Worm (Caenorhabditis elegans): ENCODE measurements around the gene rnp-7.

Gene rnp-7

ce11 chrIII:7179538-7180301, 18.8 kb upstream of the rnp-7 start, which contains the start of the genes rps-14 and rpl-36:
Gene rps-14, minus strand, starts transcription at chrIII:7179588.
Gene rpl-36, plus strand, starts transcription at chrIII:7180251.
- TF ChIP-seq lin-39 (tag; optimal IDR thresholded peaks at IDR 0.05) (peak; percentile 62), hlh-17 (GFP tag; optimal IDR thresholded peaks at IDR 0.05; ENCODE audit: borderline replicate concordance) (no peak), zag-1 (tag; optimal IDR thresholded peaks at IDR 0.05) (peak; percentile 51), elt-2 (tag; optimal IDR thresholded peaks at IDR 0.05) (peak; percentile 44), snu-23 (GFP tag; optimal IDR thresholded peaks at IDR 0.05) (peak; percentile 95), ets-5 (GFP tag; IDR thresholded peaks at IDR 0.05) (no peak), mef-2 (tag; optimal IDR thresholded peaks at IDR 0.05) (peak; percentile 27), nhr-90 (tag; optimal IDR thresholded peaks at IDR 0.05; ENCODE audit: poor library complexity) (peak; percentile 92), Y116A8C.19 (tag; optimal IDR thresholded peaks at IDR 0.05; ENCODE audit: borderline replicate concordance) (no peak), egl-13 (tag; optimal IDR thresholded peaks at IDR 0.05) (peak; percentile 71), rnt-1 (tag; optimal IDR thresholded peaks at IDR 0.05) (peak; percentile 90), fkh-4 (tag; optimal IDR thresholded peaks at IDR 0.05; ENCODE audit: borderline replicate concordance) (peak; percentile 40), unc-86 (tag; optimal IDR thresholded peaks at IDR 0.05) (peak; percentile 80), vab-15 (tag; optimal IDR thresholded peaks at IDR 0.05) (peak; percentile 5), ceh-88 (GFP tag; IDR thresholded peaks at IDR 0.05) (peak; percentile 68), ztf-11 (tag; optimal IDR thresholded peaks at IDR 0.05) (peak in 1 of 2 experiments; percentile 75), tlp-1 (tag; optimal IDR thresholded peaks at IDR 0.05) (no peak), skn-1 (tag; optimal IDR thresholded peaks at IDR 0.05) (peak; percentile 94), tbx-2 (tag; optimal IDR thresholded peaks at IDR 0.05) (peak; percentile 87), nhr-76 (tag; optimal IDR thresholded peaks at IDR 0.05) (no peak), ces-1 (GFP tag; optimal IDR thresholded peaks at IDR 0.05) (no peak), aly-2 (tag; optimal IDR thresholded peaks at IDR 0.05) (peak; percentile 47), pqm-1 (tag; optimal IDR thresholded peaks at IDR 0.05) (no peak), nhr-237 (tag; optimal IDR thresholded peaks at IDR 0.05) (peak; percentile 74), sptf-1 (tag; optimal IDR thresholded peaks at IDR 0.05) (no peak), sup-37 (GFP tag; optimal IDR thresholded peaks at IDR 0.05) (no peak), xbp-1 (tag; optimal IDR thresholded peaks at IDR 0.05) (peak; percentile 94), nhr-71 (tag; optimal IDR thresholded peaks at IDR 0.05) (peak; percentile 93), nhr-84 (tag; optimal IDR thresholded peaks at IDR 0.05) (no peak), lin-14 (GFP tag; optimal IDR thresholded peaks at IDR 0.05) (peak; percentile 92), pax-3 (tag; optimal IDR thresholded peaks at IDR 0.05) (peak; percentile 72), grh-1 (GFP tag; IDR thresholded peaks at IDR 0.05) (peak; percentile 70), efl-1 (optimal IDR thresholded peaks at IDR 0.05) (peak; percentile 90 to 92), efl-1 (GFP tag; optimal IDR thresholded peaks at IDR 0.05 in 1 of 2) (peak; percentile 82 to 97), fkh-8 (tag; optimal IDR thresholded peaks at IDR 0.05) (peak; percentile 88), alr-1 (tag; optimal IDR thresholded peaks at IDR 0.05; ENCODE audit: borderline replicate concordance) (no peak), nhr-12 (tag; optimal IDR thresholded peaks at IDR 0.05) (no peak), jun-1 (tag; optimal IDR thresholded peaks at IDR 0.05) (peak; percentile 86), unc-30 (tag; optimal IDR thresholded peaks at IDR 0.05) (no peak), nhr-28 (tag; optimal IDR thresholded peaks at IDR 0.05) (no peak), ceh-8 (GFP tag; optimal IDR thresholded peaks at IDR 0.05) (peak; percentile 67), pag-3 (tag; optimal IDR thresholded peaks at IDR 0.05; ENCODE audit: borderline replicate concordance, insufficient read depth) (no peak), mep-1 (tag; optimal IDR thresholded peaks at IDR 0.05) (peak; percentile 96), lin-15B (tag; optimal IDR thresholded peaks at IDR 0.05) (peak; percentile 90), egl-27 (tag; optimal IDR thresholded peaks at IDR 0.05) (peak in 1 of 2 experiments; percentile 59), nhr-77 (tag; optimal IDR thresholded peaks at IDR 0.05) (peak; percentile 90), mdl-1 (tag; optimal IDR thresholded peaks at IDR 0.05) (peak in 1 of 2 experiments; percentile 82), aha-1 (tag; optimal IDR thresholded peaks at IDR 0.05) (peak; percentile 77), ceh-82 (tag; optimal IDR thresholded peaks at IDR 0.05) (peak; percentile 88 to 90 (median 89)), sox-4 (tag; optimal IDR thresholded peaks at IDR 0.05) (peak; percentile 59), nhr-85 (tag) (peak; percentile 94)
